Worm (Caenorhabditis elegans): ENCODE measurements around the gene T01H3.3.

ce11 chrII:7907539-7907997 is 33.9 kb upstream of the T01H3.3 start, which contains the start of gene best-23:
- no peak for TF ChIP-seq dao-5 (tag; optimal IDR thresholded peaks at IDR 0.05)
- TF ChIP-seq him-1 (tag; optimal IDR thresholded peaks at IDR 0.05), result no peak
- TF ChIP-seq W03F9.2 (tag; optimal IDR thresholded peaks at IDR 0.05), result no peak
